Worm (Caenorhabditis elegans): Measurements from ENCODE around the gene sox-3.

DNA sequence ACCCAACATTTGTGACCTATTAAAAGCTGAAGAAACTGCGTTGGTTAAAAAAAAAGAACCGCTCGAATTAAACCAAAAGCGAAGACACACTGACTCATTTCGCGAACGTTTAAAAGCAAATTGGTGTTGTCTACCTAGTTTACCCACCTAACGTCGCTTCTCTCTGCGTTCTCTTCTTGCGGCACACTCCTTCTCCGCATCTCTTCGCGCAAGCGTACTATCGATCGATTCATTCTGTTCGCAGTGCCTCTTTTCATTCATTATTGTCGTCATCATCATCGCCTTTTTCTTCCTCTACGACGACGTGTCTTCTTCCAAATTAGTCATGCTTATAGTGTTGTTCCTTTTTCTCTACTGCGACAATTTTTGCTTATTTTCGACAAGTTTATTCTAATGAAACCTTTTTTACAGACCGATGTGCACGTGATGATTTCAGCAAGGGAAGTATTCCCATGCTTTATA lies 18.4 kb upstream of the sox-3 start, which contains the start of gene atrn-1:
- no peak for TF ChIP-seq scrt-1 (GFP tag; IDR thresholded peaks at IDR 0.05)
- no peak for TF ChIP-seq hmbx-1 (tag; optimal IDR thresholded peaks at IDR 0.05)
- no peak for TF ChIP-seq tbx-37 (GFP tag; conservative IDR thresholded peaks at IDR 0.05)
- no peak for TF ChIP-seq ceh-36 (tag; optimal IDR thresholded peaks at IDR 0.05)
- TF ChIP-seq ama-1 (optimal IDR thresholded peaks at IDR 0.05): no peak
